Fruit fly (Drosophila melanogaster): ENCODE data around the gene Eogt.

Eogt gene

dm6 chr2L:2370352-2370751, 10.5 kb upstream of the Eogt start:
- TF ChIP-seq CG34367 (tag; optimal IDR thresholded peaks at IDR 0.05): no peak
- TF ChIP-seq fd96Ca (GFP tag; IDR thresholded peaks at IDR 0.05): no peak
- TF ChIP-seq rn (GFP tag; IDR thresholded peaks at IDR 0.05): no peak
- TF ChIP-seq CG8159 (tag; optimal IDR thresholded peaks at IDR 0.05): no peak
- TF ChIP-seq gl (tag; optimal IDR thresholded peaks at IDR 0.05): no peak
- TF ChIP-seq CG4496 (GFP tag; IDR thresholded peaks at IDR 0.05): no peak
- TF ChIP-seq CG13204 (GFP tag; optimal IDR thresholded peaks at IDR 0.05): no peak
- no peak for TF ChIP-seq CG15710 (tag; optimal IDR thresholded peaks at IDR 0.05)
- no peak for TF ChIP-seq D1 (tag; optimal IDR thresholded peaks at IDR 0.05)
- no peak for TF ChIP-seq CG32121 (GFP tag; IDR thresholded peaks at IDR 0.05)
- TF ChIP-seq Ets98B (GFP tag; IDR thresholded peaks at IDR 0.05): no peak
- TF ChIP-seq CG9948 (tag; optimal IDR thresholded peaks at IDR 0.05): no peak
- no peak for TF ChIP-seq Snoo (tag; optimal IDR thresholded peaks at IDR 0.05)
- no peak for TF ChIP-seq CG10348 (GFP tag; IDR thresholded peaks at IDR 0.05)
- TF ChIP-seq CG17806 (tag; optimal IDR thresholded peaks at IDR 0.05): no peak
- no peak for TF ChIP-seq Pif1B (GFP tag; optimal IDR thresholded peaks at IDR 0.05)
- TF ChIP-seq CG14655 (GFP tag; optimal IDR thresholded peaks at IDR 0.05): no peak
- TF ChIP-seq CG8301 (tag; optimal IDR thresholded peaks at IDR 0.05): no peak

dm6 chr2L:2371406-2372111, 9.3 kb upstream of the Eogt start, which contains the start of gene CG3597:
Gene CG3597, minus strand, starts transcription at chr2L:2371524.
- TF ChIP-seq EcR (GFP tag; optimal IDR thresholded peaks at IDR 0.05) (no peak), Pif1B (GFP tag; optimal IDR thresholded peaks at IDR 0.05) (no peak), Ets98B (GFP tag; IDR thresholded peaks at IDR 0.05) (no peak), D1 (tag; optimal IDR thresholded peaks at IDR 0.05) (no peak), CG15710 (tag; optimal IDR thresholded peaks at IDR 0.05) (no peak), CG17806 (tag; optimal IDR thresholded peaks at IDR 0.05) (no peak), CG4496 (GFP tag; IDR thresholded peaks at IDR 0.05) (no peak), CG14655 (GFP tag; optimal IDR thresholded peaks at IDR 0.05) (no peak), rn (GFP tag; IDR thresholded peaks at IDR 0.05) (no peak), CG8301 (tag; optimal IDR thresholded peaks at IDR 0.05) (no peak), Pif1A (GFP tag; optimal IDR thresholded peaks at IDR 0.05) (no peak), CG13204 (GFP tag; optimal IDR thresholded peaks at IDR 0.05) (no peak), CG8159 (tag; optimal IDR thresholded peaks at IDR 0.05) (no peak), CG12605 (GFP tag; IDR thresholded peaks at IDR 0.05) (no peak), CG34367 (tag; optimal IDR thresholded peaks at IDR 0.05) (no peak), CG10348 (GFP tag; IDR thresholded peaks at IDR 0.05) (no peak)

- no peak for TF ChIP-seq CG13204 (GFP tag; optimal IDR thresholded peaks at IDR 0.05)
- no peak for TF ChIP-seq CG12605 (GFP tag; IDR thresholded peaks at IDR 0.05)
- TF ChIP-seq Ets98B (GFP tag; IDR thresholded peaks at IDR 0.05): no peak
- TF ChIP-seq CG8301 (tag; optimal IDR thresholded peaks at IDR 0.05): no peak
Measured at dm6 chr2L:2372112-2372449, 8.8 kb upstream of the Eogt start.

dm6 chr2L:2373818-2374746, 6.8 kb upstream of the Eogt start, which contains the start of the genes CG3609 and CG15390:
Gene CG3609, minus strand, starts transcription at chr2L:2374627.
Gene CG15390, plus strand, starts transcription at chr2L:2374713.
- peak; percentile 54 for TF ChIP-seq CG17806 (tag; optimal IDR thresholded peaks at IDR 0.05)
- peak; percentile 89 for TF ChIP-seq Ets98B (GFP tag; IDR thresholded peaks at IDR 0.05)
- peak; percentile 60 for TF ChIP-seq Snoo (tag; optimal IDR thresholded peaks at IDR 0.05)
- TF ChIP-seq CG14655 (GFP tag; optimal IDR thresholded peaks at IDR 0.05): peak; percentile 54
- peak; percentile 55 for TF ChIP-seq CG34367 (tag; optimal IDR thresholded peaks at IDR 0.05)
- peak; percentile 60 for TF ChIP-seq CG15710 (tag; optimal IDR thresholded peaks at IDR 0.05)
- peak; percentile 55 for TF ChIP-seq CG9948 (tag; optimal IDR thresholded peaks at IDR 0.05)
- peak; percentile 49 for TF ChIP-seq CG8159 (tag; optimal IDR thresholded peaks at IDR 0.05)
- no peak for TF ChIP-seq D1 (tag; optimal IDR thresholded peaks at IDR 0.05)
- peak; percentile 91 for TF ChIP-seq Pif1A (GFP tag; optimal IDR thresholded peaks at IDR 0.05)
- TF ChIP-seq EcR (GFP tag; optimal IDR thresholded peaks at IDR 0.05): peak; percentile 30
- peak; percentile 59 for TF ChIP-seq CG13204 (GFP tag; optimal IDR thresholded peaks at IDR 0.05)
- TF ChIP-seq Pif1B (GFP tag; optimal IDR thresholded peaks at IDR 0.05): peak; percentile 88
- TF ChIP-seq CG10348 (GFP tag; IDR thresholded peaks at IDR 0.05): no peak
- peak; percentile 72 for TF ChIP-seq gl (tag; optimal IDR thresholded peaks at IDR 0.05)
- TF ChIP-seq fd96Ca (GFP tag; IDR thresholded peaks at IDR 0.05): peak; percentile 85
- peak; percentile 60 for TF ChIP-seq CG12605 (GFP tag; IDR thresholded peaks at IDR 0.05)
- peak; percentile 78 for TF ChIP-seq CG32121 (GFP tag; IDR thresholded peaks at IDR 0.05)
- peak; percentile 51; the same call in 1 of the 2 replicates for TF ChIP-seq rn (GFP tag; IDR thresholded peaks at IDR 0.05)
- TF ChIP-seq CG4496 (GFP tag; IDR thresholded peaks at IDR 0.05): peak; percentile 91
- TF ChIP-seq CG8301 (tag; optimal IDR thresholded peaks at IDR 0.05): peak; percentile 40

dm6 chr2L:2375655-2376417, 5.1 kb upstream of the Eogt start, which contains the start of gene Atxn7:
Gene Atxn7, plus strand, starts transcription at chr2L:2375841.
- TF ChIP-seq CG17806 (tag; optimal IDR thresholded peaks at IDR 0.05) (peak; percentile 1), gl (tag; optimal IDR thresholded peaks at IDR 0.05) (no peak), EcR (GFP tag; optimal IDR thresholded peaks at IDR 0.05) (no peak), Pif1A (GFP tag; optimal IDR thresholded peaks at IDR 0.05) (peak; percentile 67), CG13204 (GFP tag; optimal IDR thresholded peaks at IDR 0.05) (peak; percentile 17), fd96Ca (GFP tag; IDR thresholded peaks at IDR 0.05) (peak; percentile 59; the same call in 2 of the 3 replicates), Snoo (tag; optimal IDR thresholded peaks at IDR 0.05) (peak; percentile 80), CG34367 (tag; optimal IDR thresholded peaks at IDR 0.05) (peak; percentile 65), CG14655 (GFP tag; optimal IDR thresholded peaks at IDR 0.05) (peak; percentile 13), CG9948 (tag; optimal IDR thresholded peaks at IDR 0.05) (no peak), CG15710 (tag; optimal IDR thresholded peaks at IDR 0.05) (peak; percentile 43), Ets98B (GFP tag; IDR thresholded peaks at IDR 0.05) (peak; percentile 60), CG10348 (GFP tag; IDR thresholded peaks at IDR 0.05) (no peak), CG32121 (GFP tag; IDR thresholded peaks at IDR 0.05) (peak; percentile 66; the same call in 1 of the 2 replicates), CG8301 (tag; optimal IDR thresholded peaks at IDR 0.05) (peak; percentile 4), Pif1B (GFP tag; optimal IDR thresholded peaks at IDR 0.05) (peak; percentile 2), CG8159 (tag; optimal IDR thresholded peaks at IDR 0.05) (peak; percentile 29), CG12605 (GFP tag; IDR thresholded peaks at IDR 0.05) (peak; percentile 84), CG4496 (GFP tag; IDR thresholded peaks at IDR 0.05) (peak; percentile 74; the same call in 2 of the 3 replicates), D1 (tag; optimal IDR thresholded peaks at IDR 0.05) (no peak), rn (GFP tag; IDR thresholded peaks at IDR 0.05) (no peak)

All from whole organism, pupa.